Worm (Caenorhabditis elegans) whole organism, early embryonic: ENCODE results near the gene K10H10.9.

ENCODE experiments used
- B0310.2 ChIP-seq: sonication (generic microtip); optimal IDR thresholded peaks from 2 replicates; lab custom pipeline; 2016; ENCODE audit warnings: mild to moderate bottlenecking, missing genetic modification characterization, missing compliant biosample characterization
- F13C5.2 ChIP-seq: sonication (generic microtip); optimal IDR thresholded peaks from 2 replicates; lab custom pipeline; 2017; ENCODE audit warnings: mild to moderate bottlenecking, missing genetic modification characterization, inconsistent platforms, missing compliant biosample characterization
- aly-1 ChIP-seq: sonication (generic microtip); optimal IDR thresholded peaks from 2 replicates; lab custom pipeline; 2016; ENCODE audit warnings: missing genetic modification characterization, missing compliant biosample characterization
- ama-1 ChIP-seq: fragments of 150-350 bp; optimal IDR thresholded peaks from 2 replicates; lab custom pipeline; 2014
- ceh-13 ChIP-seq: fragments of 200-800 bp; sonication (Bioruptor generic); optimal IDR thresholded peaks from 2 replicates; lab custom pipeline; 2018; ENCODE audit warnings: mild to moderate bottlenecking, missing genetic modification characterization, missing compliant biosample characterization
- hnd-1 ChIP-seq: sonication (generic microtip); optimal IDR thresholded peaks from 2 replicates; lab custom pipeline; 2016; ENCODE audit warnings: missing genetic modification characterization, missing compliant biosample characterization
- scrt-1 ChIP-seq: fragments of 200-800 bp; sonication (Bioruptor generic); IDR thresholded peaks from 2 replicates; pipeline ENCODE4 v1.3.6; 2022; ENCODE audit warnings: missing genetic modification characterization, missing compliant biosample characterization
- sea-1 ChIP-seq: fragments of 200-800 bp; sonication (Bioruptor generic); conservative IDR thresholded peaks from 2 replicates; pipeline ENCODE4 v1.3.6; 2022; ENCODE audit warnings: missing genetic modification characterization, missing compliant biosample characterization

ce11 chrII:14550613-14551012 lies 35.7 kb upstream of the K10H10.9 start, which contains the start of gene nlp-41:
- TF ChIP-seq sea-1 (GFP tag; lab: Robert Waterston, UW): no peak
- TF ChIP-seq B0310.2 (tag; lab: Kevin White, UChicago): no peak
- TF ChIP-seq ama-1: no peak
- TF ChIP-seq aly-1 (tag; lab: Kevin White, UChicago): no peak
- no peak for TF ChIP-seq F13C5.2
- TF ChIP-seq hnd-1 (tag; lab: Kevin White, UChicago): no peak
- no peak for TF ChIP-seq ceh-13 (GFP tag; lab: Kevin White, UChicago)
- TF ChIP-seq scrt-1 (GFP tag; lab: Robert Waterston, UW): no peak
